Worm (Caenorhabditis elegans): ENCODE measurements around the gene Y75B8A.32.
"Not testable (repeated sequence)": the region's sequence is repeated elsewhere in the genome, so short reads cannot be mapped to it uniquely, and the experiment has no call there.

Y75B8A.32 gene

DNA sequence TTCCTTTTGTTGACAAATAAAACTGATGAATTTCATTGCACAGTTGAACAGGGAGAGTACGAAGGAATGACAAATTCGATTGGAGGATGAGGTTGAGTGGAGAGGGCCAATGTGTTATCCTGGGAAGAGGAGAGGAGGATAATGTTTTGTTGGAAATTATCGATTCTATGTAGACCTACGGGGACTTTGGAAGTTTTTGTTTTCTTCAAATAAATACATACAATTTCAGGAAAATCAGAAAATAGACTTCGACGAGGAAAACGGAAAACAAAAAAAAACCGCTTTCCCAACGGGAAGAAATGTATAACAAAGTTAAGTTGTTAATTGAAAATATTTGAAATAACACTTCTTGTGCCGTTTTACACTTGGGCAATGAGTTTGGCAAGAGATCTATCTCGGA, 25.3 kb upstream of the Y75B8A.32 start, which contains the start of gene Y49E10.4:
Gene Y49E10.4 (minus strand): TSS at position 101 of the 400 bp plus-strand sequence.
- TF ChIP-seq lin-39, nhr-6, gmeb-1 (tag; optimal IDR thresholded peaks at IDR 0.05): not testable (repeated sequence)

DNA sequence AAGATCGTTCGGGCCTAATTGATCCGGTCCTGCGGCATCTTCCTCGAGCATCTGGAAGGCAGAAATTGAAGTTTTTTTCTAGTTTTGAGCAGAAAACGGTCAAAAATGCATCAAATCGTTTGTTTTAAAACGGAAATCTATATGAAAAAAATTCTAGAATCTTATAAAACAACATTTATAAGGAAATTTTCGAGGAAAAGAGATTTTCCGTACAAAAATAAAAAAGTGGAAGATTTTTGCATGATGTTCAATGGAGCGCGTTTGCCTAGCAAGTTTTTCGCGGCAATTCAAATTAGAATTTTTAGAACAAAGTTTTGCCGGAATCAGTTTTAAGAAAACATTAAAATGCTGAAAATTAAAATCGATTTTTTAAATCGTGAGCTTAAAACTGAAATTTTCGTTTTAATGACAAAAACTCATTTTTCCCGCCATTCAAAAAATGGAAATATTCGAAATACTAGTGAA, 18.9 kb upstream of the Y75B8A.32 start, which contains the start of gene pph-4.2:
Gene pph-4.2 (minus strand): TSS at position 51 of the 465 bp plus-strand sequence.
- TF ChIP-seq aly-2 (tag; optimal IDR thresholded peaks at IDR 0.05) (no peak), nhr-11 (tag; optimal IDR thresholded peaks at IDR 0.05) (no peak), nhr-23 (tag; optimal IDR thresholded peaks at IDR 0.05) (no peak), nhr-77 (tag; optimal IDR thresholded peaks at IDR 0.05) (no peak), nhr-129 (tag; optimal IDR thresholded peaks at IDR 0.05) (no peak), sma-3 (GFP tag; optimal IDR thresholded peaks at IDR 0.05) (no peak), nhr-12 (tag; optimal IDR thresholded peaks at IDR 0.05) (no peak), ztf-1 (GFP tag; conservative IDR thresholded peaks at IDR 0.05) (no peak), nhr-6 (tag; optimal IDR thresholded peaks at IDR 0.05) (no peak), unc-62 (GFP tag; optimal IDR thresholded peaks at IDR 0.05) (no peak), unc-39 (tag; optimal IDR thresholded peaks at IDR 0.05) (no peak), mab-5 (tag; optimal IDR thresholded peaks at IDR 0.05) (no peak), nhr-25 (tag; optimal IDR thresholded peaks at IDR 0.05) (no peak), nhr-10 (tag; optimal IDR thresholded peaks at IDR 0.05) (no peak), Y55F3AM.14 (GFP tag; optimal IDR thresholded peaks at IDR 0.05) (no peak), dmd-4 (tag; optimal IDR thresholded peaks at IDR 0.05) (no peak), alr-1 (tag; optimal IDR thresholded peaks at IDR 0.05) (no peak), elt-1 (tag; optimal IDR thresholded peaks at IDR 0.05) (no peak), peb-1 (tag; optimal IDR thresholded peaks at IDR 0.05) (no peak), fos-1 (tag; optimal IDR thresholded peaks at IDR 0.05) (no peak), egl-27 (tag; optimal IDR thresholded peaks at IDR 0.05) (no peak), ztf-4 (tag; optimal IDR thresholded peaks at IDR 0.05) (no peak), nhr-237 (tag; optimal IDR thresholded peaks at IDR 0.05) (no peak), sem-4 (tag; optimal IDR thresholded peaks at IDR 0.05) (peak; percentile 45), lsy-2 (tag; optimal IDR thresholded peaks at IDR 0.05) (peak in 1 of 2 experiments; percentile 63), ZK546.5 (tag; optimal IDR thresholded peaks at IDR 0.05) (no peak), crh-2 (tag; optimal IDR thresholded peaks at IDR 0.05) (peak; percentile 1), lin-39 (tag; optimal IDR thresholded peaks at IDR 0.05) (no peak), blmp-1 (tag; optimal IDR thresholded peaks at IDR 0.05; ENCODE audit: insufficient read depth) (no peak), mbf-1 (tag; optimal IDR thresholded peaks at IDR 0.05) (no peak), snpc-4 (tag; optimal IDR thresholded peaks at IDR 0.05) (no peak), sma-9 (GFP tag; optimal IDR thresholded peaks at IDR 0.05) (no peak), sma-9 (tag; optimal IDR thresholded peaks at IDR 0.05) (no peak), ceh-82 (tag; optimal IDR thresholded peaks at IDR 0.05) (no peak), gmeb-1 (tag; optimal IDR thresholded peaks at IDR 0.05) (peak; percentile 92), lin-13 (GFP tag; optimal IDR thresholded peaks at IDR 0.05) (peak; percentile 7), elt-3 (tag; optimal IDR thresholded peaks at IDR 0.05) (no peak), skn-1 (tag; optimal IDR thresholded peaks at IDR 0.05) (no peak), ztf-11 (tag; optimal IDR thresholded peaks at IDR 0.05) (no peak), R02D3.7 (tag; optimal IDR thresholded peaks at IDR 0.05) (no peak), mdl-1 (tag; optimal IDR thresholded peaks at IDR 0.05) (no peak), C34F6.9 (tag; optimal IDR thresholded peaks at IDR 0.05) (peak; percentile 62), zag-1 (tag; optimal IDR thresholded peaks at IDR 0.05) (no peak), nhr-21 (tag; optimal IDR thresholded peaks at IDR 0.05) (no peak), ceh-16 (tag; optimal IDR thresholded peaks at IDR 0.05) (no peak), ama-1 (optimal IDR thresholded peaks at IDR 0.05) (no peak), F13H6.1 (tag; optimal IDR thresholded peaks at IDR 0.05) (no peak), unc-55 (GFP tag; optimal IDR thresholded peaks at IDR 0.05) (peak; percentile 76), lin-11 (tag; optimal IDR thresholded peaks at IDR 0.05) (no peak)

Measured in whole organism, L2 larva.